Fruit fly (Drosophila melanogaster) whole organism, embryonic: ENCODE measurements around the gene cav.

Source experiments
- Abd-B ChIP-seq: fragments of 200-800 bp; sonication (Bioruptor generic); optimal IDR thresholded peaks from 2 replicates; lab custom pipeline; 2018; ENCODE audit warnings: missing biosample characterization, mild to moderate bottlenecking, missing genetic modification characterization, moderate library complexity
- Aef1 ChIP-seq: fragments of 200-800 bp; sonication (Bioruptor generic); IDR thresholded peaks from 3 replicates; pipeline ENCODE4 v1.3.6; 2022; ENCODE audit warnings: missing biosample characterization, missing genetic modification characterization
- Asciz ChIP-seq: fragments of 200-800 bp; sonication (Bioruptor generic); optimal IDR thresholded peaks from 2 replicates; lab custom pipeline; 2017; ENCODE audit warnings: missing biosample characterization, mild to moderate bottlenecking, missing genetic modification characterization, missing genetic modification reagents
- B-H2 ChIP-seq: fragments of 200-800 bp; sonication (Bioruptor generic); optimal IDR thresholded peaks from 2 replicates; lab custom pipeline; 2018; ENCODE audit warnings: missing biosample characterization, mild to moderate bottlenecking, missing genetic modification characterization
- CG10431 ChIP-seq: fragments of 200-800 bp; sonication (Bioruptor generic); optimal IDR thresholded peaks from 3 replicates; lab custom pipeline; 2018; ENCODE audit warnings: missing biosample characterization, mild to moderate bottlenecking, missing genetic modification characterization
- CG10462 ChIP-seq: fragments of 200-800 bp; sonication (Bioruptor generic); optimal IDR thresholded peaks from 2 replicates; lab custom pipeline; 2016; ENCODE audit warnings: missing biosample characterization, missing genetic modification characterization
- CG10565 ChIP-seq: fragments of 200-800 bp; sonication (Bioruptor generic); optimal IDR thresholded peaks from 3 replicates; lab custom pipeline; 2016; ENCODE audit warnings: missing biosample characterization, mild to moderate bottlenecking, missing genetic modification characterization
- CG11560 ChIP-seq: fragments of 200-800 bp; sonication (Bioruptor generic); IDR thresholded peaks from 3 replicates; pipeline ENCODE4 v1.3.6; 2022; ENCODE audit warnings: missing biosample characterization, missing genetic modification characterization
- CG12155 ChIP-seq: fragments of 200-800 bp; sonication (Bioruptor generic); optimal IDR thresholded peaks from 3 replicates; lab custom pipeline; 2016; ENCODE audit warnings: missing biosample characterization, missing genetic modification characterization
- CG14441 ChIP-seq: fragments of 200-800 bp; sonication (Bioruptor generic); IDR thresholded peaks from 2 replicates; pipeline ENCODE4 v1.3.6; 2022; ENCODE audit warnings: missing biosample characterization, missing genetic modification characterization
- CG15514 ChIP-seq: fragments of 200-800 bp; sonication (Bioruptor generic); optimal IDR thresholded peaks from 3 replicates; lab custom pipeline; 2017; ENCODE audit warnings: missing biosample characterization, missing genetic modification characterization, mild to moderate bottlenecking, moderate library complexity, missing genetic modification reagents
- CG17385 ChIP-seq: fragments of 200-800 bp; sonication (Bioruptor generic); optimal IDR thresholded peaks from 3 replicates; lab custom pipeline; 2018; ENCODE audit warnings: missing biosample characterization, mild to moderate bottlenecking, missing genetic modification characterization
- CG18599 ChIP-seq: fragments of 200-800 bp; sonication (Bioruptor generic); optimal IDR thresholded peaks from 3 replicates; lab custom pipeline; 2017; ENCODE audit warnings: missing biosample characterization, missing genetic modification characterization, mild to moderate bottlenecking, moderate library complexity, missing genetic modification reagents
- CG2202 ChIP-seq: fragments of 200-800 bp; sonication (Bioruptor generic); optimal IDR thresholded peaks from 2 replicates; lab custom pipeline; 2018; ENCODE audit warnings: missing biosample characterization, mild to moderate bottlenecking, missing genetic modification characterization
- CG4360 ChIP-seq: fragments of 200-800 bp; sonication (Bioruptor generic); IDR thresholded peaks from 2 replicates; pipeline ENCODE4 v1.3.6; 2022; ENCODE audit warnings: missing biosample characterization, missing genetic modification characterization
- CG4404 ChIP-seq: fragments of 200-800 bp; sonication (Bioruptor generic); IDR thresholded peaks from 2 replicates; pipeline ENCODE4 v1.3.6; 2022; ENCODE audit warnings: missing biosample characterization, missing genetic modification characterization
- CG6689 ChIP-seq: fragments of 200-800 bp; sonication (Bioruptor generic); IDR thresholded peaks from 2 replicates; pipeline ENCODE4 v1.3.6; 2022; ENCODE audit warnings: missing biosample characterization, missing genetic modification characterization
- CG8478 ChIP-seq: fragments of >200 bp; optimal IDR thresholded peaks from 2 replicates; lab custom pipeline; 2018
- CG8924 ChIP-seq: fragments of 200-800 bp; optimal IDR thresholded peaks from 3 replicates; lab custom pipeline; 2019; ENCODE audit warnings: missing biosample characterization, mild to moderate bottlenecking, missing genetic modification characterization, moderate library complexity
- Chrac-16 ChIP-seq: fragments of 200-800 bp; sonication (Bioruptor generic); optimal IDR thresholded peaks from 3 replicates; lab custom pipeline; 2016; ENCODE audit warnings: missing biosample characterization, missing genetic modification characterization
- Fer1 ChIP-seq: fragments of 200-800 bp; sonication (Bioruptor generic); optimal IDR thresholded peaks from 2 replicates; lab custom pipeline; 2017; ENCODE audit warnings: missing biosample characterization, mild to moderate bottlenecking, missing genetic modification characterization
- Med ChIP-seq: fragments of 200-800 bp; sonication (Bioruptor generic); peaks from one replicate; lab custom pipeline; 2016; ENCODE audit warnings: missing biosample characterization, missing genetic modification characterization, mild to moderate bottlenecking, inconsistent platforms, moderate library complexity
- Myb ChIP-seq: fragments of 200-800 bp; sonication (Bioruptor generic); optimal IDR thresholded peaks from 2 replicates; lab custom pipeline; 2016; ENCODE audit warnings: missing biosample characterization, missing genetic modification characterization
- Rx ChIP-seq: fragments of 200-800 bp; sonication (Bioruptor generic); IDR thresholded peaks from 2 replicates; pipeline ENCODE4 v1.3.6; 2022; ENCODE audit warnings: missing biosample characterization, missing genetic modification characterization
- Sry-β ChIP-seq: fragments of 200-800 bp; sonication (Bioruptor generic); optimal IDR thresholded peaks from 2 replicates; lab custom pipeline; 2018; ENCODE audit warnings: missing biosample characterization, mild to moderate bottlenecking, missing genetic modification characterization, moderate library complexity
- Ssrp ChIP-seq: fragments of 200-800 bp; sonication (Bioruptor generic); optimal IDR thresholded peaks from 2 replicates; lab custom pipeline; 2018; ENCODE audit warnings: missing biosample characterization, mild to moderate bottlenecking, missing genetic modification characterization, moderate library complexity
- aop ChIP-seq: fragments of 200-800 bp; sonication (Bioruptor generic); IDR thresholded peaks from 2 replicates; pipeline ENCODE4 v1.3.6; 2022; ENCODE audit warnings: missing biosample characterization, missing genetic modification characterization
- ase ChIP-seq: fragments of 200-800 bp; sonication (Bioruptor generic); IDR thresholded peaks from 3 replicates; pipeline ENCODE4 v1.3.6; 2022; ENCODE audit warnings: missing biosample characterization, missing genetic modification characterization
- bigmax ChIP-seq: fragments of 200-800 bp; sonication (Bioruptor generic); optimal IDR thresholded peaks from 2 replicates; lab custom pipeline; 2018; ENCODE audit warnings: missing biosample characterization, mild to moderate bottlenecking, missing genetic modification characterization
- cg ChIP-seq: fragments of 200-800 bp; sonication (Bioruptor generic); optimal IDR thresholded peaks from 3 replicates; lab custom pipeline; 2019; ENCODE audit warnings: missing biosample characterization, mild to moderate bottlenecking, missing genetic modification characterization, moderate library complexity
- corto ChIP-seq: fragments of 200-800 bp; sonication (Bioruptor generic); optimal IDR thresholded peaks from 2 replicates; lab custom pipeline; 2016; ENCODE audit warnings: missing biosample characterization, mild to moderate bottlenecking, missing genetic modification characterization, moderate library complexity
- gfzf ChIP-seq: fragments of 200-800 bp; sonication (Bioruptor generic); optimal IDR thresholded peaks from 2 replicates; lab custom pipeline; 2016; ENCODE audit warnings: missing biosample characterization, mild to moderate bottlenecking, missing genetic modification characterization, moderate library complexity
- gro ChIP-seq: fragments of 200-800 bp; sonication (Bioruptor generic); optimal IDR thresholded peaks from 2 replicates; lab custom pipeline; 2016; ENCODE audit warnings: missing biosample characterization, missing genetic modification characterization
- insv ChIP-seq, 2 experiments: fragments of 200-800 bp; sonication (Bioruptor generic); optimal IDR thresholded peaks; 3 replicates each; lab custom pipeline; 2016 to 2018; ENCODE audit warnings: missing biosample characterization in 2 of 2, missing genetic modification characterization in 2 of 2
- lab ChIP-seq: fragments of 200-800 bp; sonication (Bioruptor generic); optimal IDR thresholded peaks from 3 replicates; lab custom pipeline; 2017; ENCODE audit warnings: missing biosample characterization, missing genetic modification characterization, mild to moderate bottlenecking, moderate library complexity, missing genetic modification reagents
- sens ChIP-seq: fragments of 200-800 bp; sonication (Bioruptor generic); peaks from one replicate; lab custom pipeline; 2016; ENCODE audit warnings: missing biosample characterization, missing genetic modification characterization
- slou ChIP-seq: fragments of 200-800 bp; sonication (Bioruptor generic); optimal IDR thresholded peaks from 3 replicates; lab custom pipeline; 2016; ENCODE audit warnings: missing biosample characterization, missing genetic modification characterization
- slp2 ChIP-seq: fragments of 200-800 bp; sonication (Bioruptor generic); optimal IDR thresholded peaks from 2 replicates; lab custom pipeline; 2016; ENCODE audit warnings: missing biosample characterization, missing genetic modification characterization
- sna ChIP-seq: fragments of 200-800 bp; sonication (Bioruptor generic); IDR thresholded peaks from 2 replicates; pipeline ENCODE4 v1.3.6; 2022; ENCODE audit warnings: missing biosample characterization, missing genetic modification characterization; ENCODE audit not compliant: partially characterized antibody
- tll ChIP-seq, 2 experiments: fragments of 200-800 bp in 1 of 2; fragments of >200 bp in 1 of 2; sonication (Bioruptor generic) in 1 of 2; optimal IDR thresholded peaks; 2 replicates each; lab custom pipeline; 2017 to 2019; ENCODE audit warnings: missing biosample characterization in 2 of 2, missing genetic modification characterization in 2 of 2, mild to moderate bottlenecking in 1 of 2, moderate library complexity in 1 of 2
- vvl ChIP-seq: fragments of 200-800 bp; sonication (Bioruptor generic); IDR thresholded peaks from 2 replicates; pipeline ENCODE4 v1.3.6; 2022; ENCODE audit warnings: missing biosample characterization, missing genetic modification characterization
- wor ChIP-seq: fragments of 200-800 bp; sonication (Bioruptor generic); IDR thresholded peaks from 2 replicates; pipeline ENCODE4 v1.3.6; 2022; ENCODE audit warnings: missing biosample characterization, missing genetic modification characterization

The cav gene

dm6 chr3R:24233366-24234161, 12.7 kb downstream of the cav start (continued):
- TF ChIP-seq Asciz (GFP tag; lab: Kevin White, UChicago) (no peak), Chrac-16 (GFP tag; lab: Kevin White, UChicago) (no peak), ase (GFP tag; lab: Robert Waterston, UW) (no peak), Rx (GFP tag; lab: Robert Waterston, UW) (no peak), CG15514 (GFP tag; lab: Kevin White, UChicago) (peak; percentile 14), CG10565 (no peak), tll (GFP tag; optimal IDR thresholded peaks at IDR 0.05; lab: Kevin White, UChicago) (peak in 1 of 2 experiments; percentile 5), Abd-B (GFP tag; lab: Kevin White, UChicago) (no peak), vvl (GFP tag; lab: Robert Waterston, UW) (0 out of 2 replicates have a peak, but pooled peaks have one; percentile 37), CG2202 (peak; percentile 14), wor (GFP tag; lab: Robert Waterston, UW) (no peak), gro (GFP tag; lab: Kevin White, UChicago) (no peak), CG11560 (tag; lab: Robert Waterston, UW) (no peak), CG4404 (GFP tag; lab: Robert Waterston, UW) (no peak), Sry-β (GFP tag; lab: Kevin White, UChicago) (no peak), gfzf (no peak), slp2 (peak; percentile 8), Ssrp (tag; lab: Kevin White, UChicago) (peak; percentile 16), lab (no peak), Med (peak; percentile 78), Fer1 (GFP tag; lab: Kevin White, UChicago) (peak; percentile 4), sna (GFP tag; lab: Robert Waterston, UW) (0 out of 2 replicates have a peak, but pooled peaks have one; percentile 18), CG8924 (tag; lab: Kevin White, UChicago) (peak; percentile 22), CG18599 (GFP tag; lab: Kevin White, UChicago) (no peak), aop (GFP tag; lab: Robert Waterston, UW) (0 out of 2 replicates have a peak, but pooled peaks have one; percentile 6), insv (GFP tag; optimal IDR thresholded peaks at IDR 0.05; lab: Kevin White, UChicago) (no peak), CG8478 (lab: Kevin White, UChicago) (peak; percentile 36), CG6689 (GFP tag; lab: Robert Waterston, UW) (0 out of 2 replicates have a peak, but pooled peaks have one; percentile 42), Myb (GFP tag; lab: Kevin White, UChicago) (no peak), CG12155 (GFP tag; lab: Kevin White, UChicago) (peak; percentile 76), B-H2 (GFP tag; lab: Kevin White, UChicago) (no peak), CG10462 (GFP tag; lab: Kevin White, UChicago) (no peak), CG10431 (GFP tag; lab: Kevin White, UChicago) (no peak)

- TF ChIP-seq cg (peak; percentile 59), CG14441 (GFP tag; lab: Robert Waterston, UW) (no peak), CG4360 (GFP tag; lab: Robert Waterston, UW) (0 out of 2 replicates have a peak, but pooled peaks have one; percentile 57), CG12155 (GFP tag; lab: Kevin White, UChicago) (peak; percentile 53), CG17385 (peak; percentile 44), Aef1 (GFP tag; lab: Robert Waterston, UW) (no peak), corto (GFP tag; lab: Kevin White, UChicago) (peak; percentile 11), sens (peak; percentile 16), bigmax (GFP tag; lab: Kevin White, UChicago) (peak; percentile 16), slou (no peak), CG8478 (lab: Kevin White, UChicago) (peak; percentile 29)
These were observed 13.2 kb downstream of the cav start for dm6 chr3R:24234162-24234529.
